Worm (Caenorhabditis elegans) whole organism, late embryonic: ENCODE data around the gene sym-4.

Source experiments
- hlh-15 ChIP-seq: sonication (generic microtip); optimal IDR thresholded peaks from 2 replicates; lab custom pipeline; 2016; ENCODE audit warnings: missing genetic modification characterization, missing compliant biosample characterization
- pag-3 ChIP-seq: sonication (generic microtip); optimal IDR thresholded peaks from 2 replicates; lab custom pipeline; 2016; ENCODE audit warnings: missing compliant biosample characterization, missing genetic modification characterization, borderline replicate concordance
- syd-9 ChIP-seq: sonication (generic microtip); optimal IDR thresholded peaks from 2 replicates; lab custom pipeline; 2016; ENCODE audit warnings: mild to moderate bottlenecking, missing genetic modification characterization, moderate library complexity, missing compliant biosample characterization

- TF ChIP-seq hlh-15 (no peak), pag-3 (tag; lab: Kevin White, UChicago) (no peak), syd-9 (no peak)
These were observed 4.3 kb downstream of the sym-4 start for ce11 chrX:14165156-14165555.
